Fruit fly (Drosophila melanogaster) whole organism, wandering third instar larva: Measurements from ENCODE around the gene CG32333.

Experiments
- CrebA ChIP-seq: fragments of 200-800 bp; sonication (Bioruptor generic); optimal IDR thresholded peaks from 2 replicates; lab custom pipeline; 2016; ENCODE audit warnings: missing biosample characterization, mild to moderate bottlenecking, missing genetic modification characterization, borderline replicate concordance
- Hnf4 ChIP-seq: fragments of 200-800 bp; sonication (Bioruptor generic); optimal IDR thresholded peaks from 2 replicates; lab custom pipeline; 2016; ENCODE audit warnings: missing biosample characterization, mild to moderate bottlenecking, missing genetic modification characterization
- fru ChIP-seq: fragments of 200-800 bp; sonication (Bioruptor generic); optimal IDR thresholded peaks from 3 replicates; lab custom pipeline; 2016; ENCODE audit warnings: missing biosample characterization, mild to moderate bottlenecking, missing genetic modification characterization
- pan ChIP-seq: fragments of >200 bp; optimal IDR thresholded peaks from 2 replicates; lab custom pipeline; 2017
- sage ChIP-seq: fragments of 200-800 bp; sonication (Bioruptor generic); optimal IDR thresholded peaks from 2 replicates; lab custom pipeline; 2016; ENCODE audit warnings: missing biosample characterization, mild to moderate bottlenecking, missing genetic modification characterization
- sv ChIP-seq: fragments of 200-800 bp; sonication (Bioruptor generic); optimal IDR thresholded peaks from 3 replicates; lab custom pipeline; 2016; ENCODE audit warnings: missing biosample characterization, missing genetic modification characterization

DNA sequence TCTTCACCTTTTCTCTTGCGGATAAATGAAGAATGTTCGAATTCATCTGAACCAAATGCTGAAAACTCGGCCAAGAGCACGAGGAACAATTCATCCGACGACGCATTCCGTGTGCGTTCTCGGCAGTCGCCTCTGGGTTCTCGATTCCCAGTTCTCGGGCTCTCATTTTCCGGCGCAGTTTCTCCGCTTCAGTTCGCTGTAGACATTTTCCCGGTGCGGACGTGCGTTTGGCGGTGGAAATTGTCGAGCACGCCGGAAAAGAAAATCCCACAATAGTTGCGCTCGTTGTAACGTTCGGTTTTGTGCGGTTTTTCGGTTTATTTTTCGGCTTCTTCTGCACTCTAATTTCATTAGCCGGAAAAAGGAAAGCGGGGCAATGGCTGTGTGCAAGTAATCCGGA, at the start of gene CG32333:
- TF ChIP-seq CrebA (GFP tag; lab: Kevin White, UChicago) (no peak), Hnf4 (no peak), sage (no peak), fru (GFP tag; lab: Kevin White, UChicago) (no peak), sv (GFP tag; lab: Kevin White, UChicago) (no peak), pan (lab: Kevin White, UChicago) (no peak)
